Fruit fly (Drosophila melanogaster): ENCODE data around the gene CG5111.
A peak's percentile ranks its signal among the peaks of the same experiment; 100 is the strongest.

Gene CG5111

DNA sequence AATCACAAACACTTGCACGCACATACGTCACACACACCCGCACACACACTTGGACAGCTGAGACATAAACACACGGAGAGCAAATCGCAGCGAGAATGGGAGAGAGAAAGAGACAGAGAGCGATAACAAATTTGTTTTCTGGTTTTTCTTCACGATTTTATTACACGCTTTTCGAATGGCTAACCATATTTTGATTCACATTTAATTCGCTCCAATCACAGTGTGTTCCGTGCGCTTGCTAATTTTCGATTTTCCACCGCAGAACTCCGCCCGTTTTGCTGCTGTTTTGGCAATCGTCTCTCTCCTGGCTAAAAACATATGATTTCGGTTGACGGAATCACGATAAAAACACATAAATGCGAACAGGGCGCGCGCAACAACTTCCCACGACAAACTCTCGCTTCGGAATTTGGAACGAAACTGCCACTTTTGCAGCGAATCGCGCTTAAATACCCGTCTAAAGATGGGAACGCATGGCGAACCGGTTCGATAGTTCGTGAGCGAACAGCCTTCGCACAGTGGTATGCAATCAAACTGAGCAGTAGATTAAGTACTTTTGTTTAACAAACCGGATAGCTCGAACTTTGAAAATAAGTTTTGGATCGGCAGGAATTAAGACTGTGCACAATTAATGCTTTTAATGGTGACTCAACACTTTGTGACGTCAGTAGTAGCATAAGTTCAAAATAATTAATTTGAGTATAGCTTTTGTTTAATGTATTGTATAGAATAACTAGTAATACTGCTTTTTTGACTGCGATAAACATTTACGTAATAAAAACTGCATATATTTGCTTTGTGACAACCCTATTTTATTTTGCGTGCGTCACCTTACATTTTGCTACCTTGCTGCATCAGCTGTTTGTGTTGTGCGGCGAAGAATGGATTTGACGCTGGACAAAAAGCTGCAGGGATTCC is 33.2 kb upstream of the CG5111 start, which contains the start of the genes Fur1 and Vps33B (continued):
- TF ChIP-seq bbx (GFP tag; IDR thresholded peaks at IDR 0.05; ENCODE audit: partially characterized antibody) (peak; percentile 90), CG7556 (GFP tag; optimal IDR thresholded peaks at IDR 0.05) (peak; percentile 98), eyg (GFP tag; optimal IDR thresholded peaks at IDR 0.05) (peak; percentile 93), jigr1 (GFP tag; IDR thresholded peaks at IDR 0.05) (peak; percentile 89), nerfin-2 (GFP tag; IDR thresholded peaks at IDR 0.05; ENCODE audit: partially characterized antibody) (peak; percentile 71), dmrt99B (tag; optimal IDR thresholded peaks at IDR 0.05) (peak; percentile 97), CG16863 (GFP tag; optimal IDR thresholded peaks at IDR 0.05) (peak; percentile 98), ash1 (GFP tag; optimal IDR thresholded peaks at IDR 0.05) (peak; percentile 75), C15 (GFP tag; IDR thresholded peaks at IDR 0.05) (peak; percentile 86), Ptx1 (GFP tag; IDR thresholded peaks at IDR 0.05) (peak; percentile 96), CG33213 (GFP tag; optimal IDR thresholded peaks at IDR 0.05) (peak; percentile 98), CoRest (tag; optimal IDR thresholded peaks at IDR 0.05) (peak; percentile 98), wor (GFP tag; IDR thresholded peaks at IDR 0.05) (peak; percentile 94), Lpt (GFP tag; optimal IDR thresholded peaks at IDR 0.05) (no peak), CG4617 (GFP tag; optimal IDR thresholded peaks at IDR 0.05; ENCODE audit: borderline replicate concordance) (peak; percentile 97), z (GFP tag; IDR thresholded peaks at IDR 0.05) (peak; percentile 42; the same call in 1 of the 3 replicates), CG13424 (tag; optimal IDR thresholded peaks at IDR 0.05) (peak; percentile 98), Nf-YB (GFP tag; optimal IDR thresholded peaks at IDR 0.05) (peak; percentile 84), CG3407 (GFP tag; optimal IDR thresholded peaks at IDR 0.05) (peak; percentile 92), CG14667 (GFP tag; IDR thresholded peaks at IDR 0.05) (no peak; the same call in 1 of the 2 replicates), onecut (GFP tag; IDR thresholded peaks at IDR 0.05) (peak; percentile 86), CG9817 (tag; optimal IDR thresholded peaks at IDR 0.05) (peak; percentile 96), CG11695 (GFP tag; IDR thresholded peaks at IDR 0.05) (peak; percentile 94), CG17829 (tag; optimal IDR thresholded peaks at IDR 0.05) (peak; percentile 98), tin (GFP tag; optimal IDR thresholded peaks at IDR 0.05) (peak; percentile 99), Hsf (GFP tag; optimal IDR thresholded peaks at IDR 0.05) (peak; percentile 99), cato (GFP tag; optimal IDR thresholded peaks at IDR 0.05; ENCODE audit: borderline replicate concordance) (peak; percentile 97), klu (GFP tag; IDR thresholded peaks at IDR 0.05) (peak; percentile 95), CG18619 (GFP tag; optimal IDR thresholded peaks at IDR 0.05) (peak; percentile 96), psq (GFP tag; optimal IDR thresholded peaks at IDR 0.05) (peak; percentile 89), inv (GFP tag; IDR thresholded peaks at IDR 0.05; ENCODE audit: partially characterized antibody) (peak; percentile 66; the same call in 1 of the 2 replicates), her (GFP tag; optimal IDR thresholded peaks at IDR 0.05) (peak; percentile 95), oc (tag; optimal IDR thresholded peaks at IDR 0.05) (peak; percentile 92), CG1603 (tag; optimal IDR thresholded peaks at IDR 0.05) (peak; percentile 95), CG8290 (GFP tag; optimal IDR thresholded peaks at IDR 0.05) (peak; percentile 97), CG8290 (tag; optimal IDR thresholded peaks at IDR 0.05) (peak; percentile 96 to 98), pan (optimal IDR thresholded peaks at IDR 0.05) (no peak), pan (GFP tag; optimal IDR thresholded peaks at IDR 0.05 in 1 of 2, IDR thresholded peaks at IDR 0.05 in 1 of 2) (peak in 1 of 2 experiments; percentile 95), CG32532 (GFP tag; IDR thresholded peaks at IDR 0.05) (peak; percentile 95), hb (GFP tag; IDR thresholded peaks at IDR 0.05; ENCODE audit: partially characterized antibody) (peak; percentile 76; the same call in 2 of the 3 replicates), scrt (GFP tag; optimal IDR thresholded peaks at IDR 0.05) (peak; percentile 87), TFAM (GFP tag; optimal IDR thresholded peaks at IDR 0.05) (peak; percentile 83), CG5180 (GFP tag; optimal IDR thresholded peaks at IDR 0.05) (peak; percentile 83), CG11085 (GFP tag; IDR thresholded peaks at IDR 0.05) (peak; percentile 91), CG2875 (GFP tag; optimal IDR thresholded peaks at IDR 0.05) (peak; percentile 93), CG7963 (GFP tag; IDR thresholded peaks at IDR 0.05; ENCODE audit: partially characterized antibody) (peak; percentile 74), NC2β (GFP tag; optimal IDR thresholded peaks at IDR 0.05) (peak; percentile 97), Jarid2 (GFP tag; optimal IDR thresholded peaks at IDR 0.05) (peak; percentile 99)

All from whole organism, embryonic.